Worm (Caenorhabditis elegans): Measurements from ENCODE around the gene mrps-14.

DNA sequence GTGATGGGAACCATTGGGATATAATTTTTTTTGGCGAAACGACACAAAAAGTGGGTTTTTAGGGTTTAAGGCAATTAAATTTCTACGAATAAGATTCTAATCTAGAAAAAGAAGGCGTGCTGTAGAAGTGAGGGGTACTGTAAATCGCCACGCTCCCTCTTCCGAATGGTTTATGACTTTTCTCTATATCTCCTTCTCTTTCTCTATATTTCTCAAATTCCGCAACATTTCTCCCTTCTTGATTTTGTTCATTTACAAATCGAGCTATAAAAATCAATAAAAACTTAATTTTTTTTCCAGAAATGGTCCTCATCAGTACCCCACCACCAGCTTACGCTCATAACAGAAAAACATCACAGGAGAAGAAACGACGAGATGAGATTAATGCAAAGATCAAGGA, 24.1 kb downstream of the mrps-14 start, which contains the start of gene ref-1:
- TF ChIP-seq elt-3 (tag; optimal IDR thresholded peaks at IDR 0.05) (no peak), ZK546.5 (tag; optimal IDR thresholded peaks at IDR 0.05) (no peak), nhr-23 (tag; optimal IDR thresholded peaks at IDR 0.05) (no peak), skn-1 (tag; optimal IDR thresholded peaks at IDR 0.05) (no peak), lsy-2 (tag; optimal IDR thresholded peaks at IDR 0.05) (no peak), nhr-12 (tag; optimal IDR thresholded peaks at IDR 0.05) (no peak), ztf-4 (tag; optimal IDR thresholded peaks at IDR 0.05) (no peak), snpc-4 (tag; optimal IDR thresholded peaks at IDR 0.05) (no peak), ceh-16 (tag; optimal IDR thresholded peaks at IDR 0.05) (no peak), blmp-1 (tag; optimal IDR thresholded peaks at IDR 0.05; ENCODE audit: insufficient read depth) (no peak), egl-27 (tag; optimal IDR thresholded peaks at IDR 0.05) (no peak), ama-1 (optimal IDR thresholded peaks at IDR 0.05) (no peak), nhr-25 (tag; optimal IDR thresholded peaks at IDR 0.05) (no peak), unc-55 (GFP tag; optimal IDR thresholded peaks at IDR 0.05) (no peak)
